Worm (Caenorhabditis elegans): Measurements from ENCODE around the gene lys-2.

The lys-2 gene

DNA sequence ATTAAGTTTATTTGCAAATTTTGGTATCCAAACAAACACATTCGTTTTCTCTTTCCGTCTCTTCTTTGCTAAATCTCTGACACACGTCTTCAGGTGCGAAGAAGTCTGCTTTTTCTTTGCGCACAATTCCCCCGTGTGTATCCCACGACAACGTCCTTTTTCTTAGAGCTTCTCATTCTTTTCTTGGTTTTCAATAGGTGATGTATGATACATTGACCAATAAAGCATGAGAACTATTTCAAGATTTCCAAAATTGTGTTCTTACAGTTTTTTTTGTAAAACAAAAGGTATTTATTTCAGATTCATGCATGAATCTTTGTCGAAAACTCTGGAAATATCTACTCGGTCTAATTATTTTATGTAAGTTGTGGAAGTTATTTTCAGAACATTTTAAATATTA is 8.5 kb upstream of the lys-2 start, which contains the start of gene B0024.15 (continued):
- TF ChIP-seq Y95B8A.8 (GFP tag; IDR thresholded peaks at IDR 0.05) = no peak

ce11 chrV:10287260-10287659 is 6.0 kb upstream of the lys-2 start, which contains the start of gene B0024.3:
TSS of gene B0024.3 (plus strand) at chrV:10287560.
- TF ChIP-seq B0336.3 (GFP tag; IDR thresholded peaks at IDR 0.05) (no peak), unc-62 (GFP tag; optimal IDR thresholded peaks at IDR 0.05) (no peak), ztf-26 (tag; optimal IDR thresholded peaks at IDR 0.05) (no peak), egl-44 (GFP tag; IDR thresholded peaks at IDR 0.05) (no peak), dpff-1 (tag; optimal IDR thresholded peaks at IDR 0.05) (no peak), chd-7 (tag; optimal IDR thresholded peaks at IDR 0.05) (no peak), attf-3 (GFP tag; conservative IDR thresholded peaks at IDR 0.05) (no peak), ceh-79 (tag; optimal IDR thresholded peaks at IDR 0.05) (no peak), ztf-22 (GFP tag; optimal IDR thresholded peaks at IDR 0.05) (no peak), zfh-2 (GFP tag; conservative IDR thresholded peaks at IDR 0.05) (no peak), dox-1 (GFP tag; IDR thresholded peaks at IDR 0.05) (no peak), efl-1 (GFP tag; optimal IDR thresholded peaks at IDR 0.05) (no peak), hlh-12 (tag; optimal IDR thresholded peaks at IDR 0.05) (no peak), T07F8.4 (tag; optimal IDR thresholded peaks at IDR 0.05) (no peak), hrde-1 (tag; optimal IDR thresholded peaks at IDR 0.05; ENCODE audit: borderline replicate concordance) (no peak), mcd-1 (GFP tag; IDR thresholded peaks at IDR 0.05) (no peak), C06A6.2 (GFP tag; conservative IDR thresholded peaks at IDR 0.05) (no peak)

ce11 chrV:10285853-10286252 is 4.6 kb upstream of the lys-2 start:
- TF ChIP-seq ceh-91 (GFP tag; IDR thresholded peaks at IDR 0.05) (no peak), lin-54 (GFP tag; optimal IDR thresholded peaks at IDR 0.05) (no peak), snpc-1.3 (tag; optimal IDR thresholded peaks at IDR 0.05; ENCODE audit: insufficient read depth) (no peak), F22D6.2 (tag; optimal IDR thresholded peaks at IDR 0.05) (no peak), mcd-1 (GFP tag; IDR thresholded peaks at IDR 0.05) (no peak), dox-1 (GFP tag; IDR thresholded peaks at IDR 0.05) (no peak), ztf-25 (GFP tag; IDR thresholded peaks at IDR 0.05) (no peak)

DNA sequence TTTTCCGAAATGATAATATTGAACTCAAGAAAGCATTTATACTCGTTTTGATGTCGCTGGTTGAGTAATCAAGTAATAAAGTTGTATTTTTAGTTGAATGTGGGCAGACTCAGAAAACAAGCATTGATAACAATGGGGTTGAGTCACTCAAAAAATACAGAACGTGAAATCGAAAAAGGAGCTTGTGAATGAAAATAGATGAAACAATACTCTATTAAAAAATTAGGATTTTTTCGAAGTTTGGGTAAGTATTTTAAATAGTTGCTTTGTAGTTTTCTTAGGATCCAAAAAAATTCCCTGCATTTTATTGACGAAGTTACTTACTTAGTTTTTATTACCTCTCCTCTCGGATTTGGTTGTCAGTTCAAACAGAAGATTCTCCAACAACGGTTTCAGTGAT is 2.2 kb upstream of the lys-2 start, which contains the start of gene lys-3:
Gene lys-3, minus strand, starts transcription at position 101 of the 400 bp plus-strand sequence.
- TF ChIP-seq madf-8 (GFP tag; conservative IDR thresholded peaks at IDR 0.05) (no peak), ceh-58 (GFP tag; IDR thresholded peaks at IDR 0.05) (no peak), ceh-91 (GFP tag; IDR thresholded peaks at IDR 0.05) (no peak), zim-3 (tag; optimal IDR thresholded peaks at IDR 0.05) (no peak), hlh-26 (GFP tag; conservative IDR thresholded peaks at IDR 0.05) (no peak), ceh-40 (GFP tag; IDR thresholded peaks at IDR 0.05) (no peak), dpff-1 (tag; optimal IDR thresholded peaks at IDR 0.05) (no peak), C17E4.6 (GFP tag; IDR thresholded peaks at IDR 0.05) (no peak), ccch-3 (GFP tag; optimal IDR thresholded peaks at IDR 0.05) (no peak), lin-26 (GFP tag; IDR thresholded peaks at IDR 0.05) (no peak), nfyb-1 (GFP tag; IDR thresholded peaks at IDR 0.05) (no peak), somi-1 (GFP tag; optimal IDR thresholded peaks at IDR 0.05) (no peak), nfya-1 (tag; optimal IDR thresholded peaks at IDR 0.05; ENCODE audit: borderline replicate concordance, insufficient read depth) (no peak), pbrm-1 (GFP tag; IDR thresholded peaks at IDR 0.05) (no peak)

All from whole organism, young adult.